Worm (Caenorhabditis elegans) whole organism, L4 larva: Measurements from ENCODE around the gene F11F1.1.

Experiments used
- D1046.2 ChIP-seq: fragments of 200-800 bp; sonication (Bioruptor generic); IDR thresholded peaks from 2 replicates; pipeline ENCODE4 v1.3.6; 2022; ENCODE audit warnings: missing genetic modification characterization, missing compliant biosample characterization
- F26F4.8 ChIP-seq: fragments of 200-800 bp; sonication (Bioruptor generic); conservative IDR thresholded peaks from 2 replicates; pipeline ENCODE4 v1.3.6; 2022; ENCODE audit warnings: missing genetic modification characterization, missing compliant biosample characterization
- F49E8.2 ChIP-seq: sonication (generic microtip); optimal IDR thresholded peaks from 2 replicates; lab custom pipeline; 2016; ENCODE audit warnings: missing compliant biosample characterization, mild to moderate bottlenecking, missing genetic modification characterization, borderline replicate concordance
- R02D3.7 ChIP-seq: fragments of 150-350 bp; sonication (generic microtip); optimal IDR thresholded peaks from 3 replicates; lab custom pipeline; 2014; ENCODE audit warnings: missing biosample characterization, missing genetic modification characterization
- Y5F2A.4 ChIP-seq: fragments of 200-800 bp; sonication (Bioruptor generic); optimal IDR thresholded peaks from 2 replicates; lab custom pipeline; 2018; ENCODE audit warnings: mild to moderate bottlenecking, missing genetic modification characterization, missing compliant biosample characterization
- aha-1 ChIP-seq: fragments of 150-350 bp; peaks from one replicate; lab custom pipeline; 2014; ENCODE audit warnings: missing biosample characterization, missing genetic modification characterization
- aly-2 ChIP-seq: sonication (generic microtip); optimal IDR thresholded peaks from 2 replicates; lab custom pipeline; 2018; ENCODE audit warnings: missing biosample characterization, missing genetic modification characterization
- ces-1 ChIP-seq: fragments of 150-350 bp; sonication (generic microtip); optimal IDR thresholded peaks from 4 replicates; lab custom pipeline; 2014; ENCODE audit warnings: missing biosample characterization, missing genetic modification reagents, missing genetic modification characterization
- dpl-1 ChIP-seq: fragments of 150-350 bp; optimal IDR thresholded peaks from 2 replicates; lab custom pipeline; 2014; ENCODE audit warnings: missing biosample characterization, missing genetic modification reagents, missing genetic modification characterization
- dve-1 ChIP-seq: sonication (generic microtip); optimal IDR thresholded peaks from 2 replicates; lab custom pipeline; 2017; ENCODE audit warnings: antibody characterized with exemption, mild to moderate bottlenecking, missing genetic modification characterization, missing compliant biosample characterization; ENCODE audit not compliant: insufficient read depth
- fkh-10 ChIP-seq: fragments of 150-350 bp; optimal IDR thresholded peaks from 2 replicates; lab custom pipeline; 2014; ENCODE audit warnings: missing biosample characterization, missing genetic modification reagents, missing genetic modification characterization
- hif-1 ChIP-seq, 2 experiments: sonication (generic microtip); optimal IDR thresholded peaks; 2 replicates each; lab custom pipeline; 2016 to 2017; ENCODE audit warnings: missing compliant biosample characterization in 2 of 2, missing genetic modification characterization in 2 of 2, missing genetic modification reagents in 2 of 2, missing genotype in 2 of 2, mild to moderate bottlenecking in 1 of 2
- hlh-11 ChIP-seq: fragments of 200-800 bp; sonication (Bioruptor generic); optimal IDR thresholded peaks from 2 replicates; lab custom pipeline; 2018; ENCODE audit warnings: mild to moderate bottlenecking, missing genetic modification characterization, missing compliant biosample characterization
- hlh-30 ChIP-seq: sonication (generic microtip); optimal IDR thresholded peaks from 2 replicates; lab custom pipeline; 2017; ENCODE audit warnings: antibody characterized with exemption, mild to moderate bottlenecking, missing genetic modification characterization, missing compliant biosample characterization; ENCODE audit not compliant: insufficient read depth
- lin-13 ChIP-seq: fragments of 150-350 bp; optimal IDR thresholded peaks from 2 replicates; lab custom pipeline; 2014; ENCODE audit warnings: missing biosample characterization, missing genetic modification reagents, missing genetic modification characterization
- lsy-2 ChIP-seq, 2 experiments: fragments of 150-350 bp in 1 of 2; sonication (generic microtip) in 1 of 2; optimal IDR thresholded peaks; 2 replicates each; lab custom pipeline; 2014 to 2017; ENCODE audit warnings: missing biosample characterization in 2 of 2, missing genetic modification characterization in 2 of 2
- mdl-1 ChIP-seq, 2 experiments: fragments of 150-350 bp in 1 of 2; sonication (generic microtip) in 1 of 2; optimal IDR thresholded peaks; 2 replicates each; lab custom pipeline; 2014 to 2017; ENCODE audit warnings: missing biosample characterization in 2 of 2, missing genetic modification characterization in 2 of 2
- mxl-3 ChIP-seq: fragments of 200-800 bp; sonication (Bioruptor generic); optimal IDR thresholded peaks from 2 replicates; lab custom pipeline; 2018; ENCODE audit warnings: mild to moderate bottlenecking, missing genetic modification characterization, missing compliant biosample characterization
- nhr-11 ChIP-seq: fragments of 150-350 bp; optimal IDR thresholded peaks from 2 replicates; lab custom pipeline; 2014; ENCODE audit warnings: missing biosample characterization, missing genetic modification characterization
- nhr-111 ChIP-seq: fragments of 200-800 bp; sonication (Bioruptor generic); optimal IDR thresholded peaks from 2 replicates; lab custom pipeline; 2018; ENCODE audit warnings: mild to moderate bottlenecking, missing genetic modification characterization, missing compliant biosample characterization
- nhr-237 ChIP-seq: sonication (generic microtip); optimal IDR thresholded peaks from 2 replicates; lab custom pipeline; 2017; ENCODE audit warnings: missing biosample characterization, missing genetic modification characterization
- nhr-25 ChIP-seq: sonication (generic microtip); optimal IDR thresholded peaks from 2 replicates; lab custom pipeline; 2017; ENCODE audit warnings: missing genetic modification characterization, mild to moderate bottlenecking, missing compliant biosample characterization, antibody characterized with exemption, moderate library complexity, borderline replicate concordance; ENCODE audit not compliant: insufficient read depth
- nhr-28 ChIP-seq: fragments of 150-350 bp; optimal IDR thresholded peaks from 2 replicates; lab custom pipeline; 2014; ENCODE audit warnings: missing biosample characterization, missing genetic modification characterization
- nhr-41 ChIP-seq: fragments of 200-800 bp; sonication (Bioruptor generic); IDR thresholded peaks from 2 replicates; pipeline ENCODE4 v1.3.6; 2022; ENCODE audit warnings: missing genetic modification reagents, missing genetic modification characterization, missing compliant biosample characterization
- nhr-6 ChIP-seq: fragments of 150-350 bp; optimal IDR thresholded peaks from 2 replicates; lab custom pipeline; 2014; ENCODE audit warnings: missing biosample characterization, missing genetic modification characterization
- nhr-77 ChIP-seq: fragments of 150-350 bp; optimal IDR thresholded peaks from 2 replicates; lab custom pipeline; 2014; ENCODE audit warnings: missing biosample characterization, missing genetic modification characterization
- pha-4 ChIP-seq, 2 experiments: fragments of 150-350 bp in 1 of 2; fragments of 200-800 bp in 1 of 2; sonication (Bioruptor generic) in 1 of 2; IDR thresholded peaks in 1 of 2; optimal IDR thresholded peaks in 1 of 2; 2 replicates each; pipeline versions ENCODE4 v1.3.6 to Lab custom; 2014 to 2022; ENCODE audit warnings: missing genetic modification characterization in 2 of 2, missing genetic modification reagents in 2 of 2, missing biosample characterization in 1 of 2, missing compliant biosample characterization in 1 of 2
- saeg-2 ChIP-seq: fragments of 200-800 bp; sonication (Bioruptor generic); IDR thresholded peaks from 2 replicates; pipeline ENCODE4 v1.3.6; 2022; ENCODE audit warnings: missing genetic modification reagents, missing genetic modification characterization, missing compliant biosample characterization
- snpc-4 ChIP-seq: fragments of 150-350 bp; optimal IDR thresholded peaks from 2 replicates; lab custom pipeline; 2014; ENCODE audit warnings: missing biosample characterization, missing genetic modification characterization
- unc-62 ChIP-seq, 3 experiments: fragments of 150-350 bp in 1 of 3; sonication (generic microtip); optimal IDR thresholded peaks in 2 of 3; peaks in 1 of 3; 1 replicate in 1 of 3; 2 replicates in 2 of 3; lab custom pipeline; 2014 to 2017; ENCODE audit warnings: missing biosample characterization in 3 of 3, missing genetic modification characterization in 3 of 3, missing genetic modification reagents in 3 of 3, missing genotype in 1 of 3
- vab-7 ChIP-seq: fragments of 200-800 bp; sonication (Bioruptor generic); IDR thresholded peaks from 2 replicates; pipeline ENCODE4 v1.3.6; 2022; ENCODE audit warnings: missing genetic modification reagents, missing genetic modification characterization, missing compliant biosample characterization
- zag-1 ChIP-seq: fragments of 150-350 bp; optimal IDR thresholded peaks from 2 replicates; lab custom pipeline; 2014; ENCODE audit warnings: missing biosample characterization, missing genetic modification characterization
- zip-2 ChIP-seq: fragments of 150-350 bp; optimal IDR thresholded peaks from 2 replicates; lab custom pipeline; 2014; ENCODE audit warnings: missing biosample characterization, missing genetic modification characterization
- ztf-7 ChIP-seq: fragments of 150-350 bp; optimal IDR thresholded peaks from 2 replicates; lab custom pipeline; 2014; ENCODE audit warnings: missing biosample characterization, missing genetic modification characterization

Gene F11F1.1

DNA sequence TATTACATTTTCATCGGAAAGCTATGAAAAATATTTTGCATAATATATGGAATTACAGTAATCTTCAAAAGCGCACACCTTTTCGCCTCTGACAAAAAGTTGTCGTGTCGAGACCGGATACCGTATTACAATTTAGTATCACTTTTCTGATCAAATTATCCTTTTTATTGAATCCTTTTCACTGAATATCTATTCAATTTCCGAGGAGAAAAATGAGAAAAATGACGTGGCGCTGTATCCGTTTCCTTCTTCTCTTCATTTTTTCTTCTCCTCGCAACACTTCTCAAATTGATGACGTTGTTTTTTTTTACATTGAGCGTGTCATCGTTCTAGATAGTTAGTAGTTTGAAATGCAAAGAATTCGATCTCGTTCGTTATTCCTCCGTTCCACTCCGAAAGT, 44.4 kb upstream of the F11F1.1 start (continued):
- TF ChIP-seq ces-1 (GFP tag; lab: Kevin White, UChicago) (peak; percentile 82), lsy-2 (tag; optimal IDR thresholded peaks at IDR 0.05; lab: Kevin White, UChicago) (peak in 1 of 2 experiments; percentile 37)

DNA sequence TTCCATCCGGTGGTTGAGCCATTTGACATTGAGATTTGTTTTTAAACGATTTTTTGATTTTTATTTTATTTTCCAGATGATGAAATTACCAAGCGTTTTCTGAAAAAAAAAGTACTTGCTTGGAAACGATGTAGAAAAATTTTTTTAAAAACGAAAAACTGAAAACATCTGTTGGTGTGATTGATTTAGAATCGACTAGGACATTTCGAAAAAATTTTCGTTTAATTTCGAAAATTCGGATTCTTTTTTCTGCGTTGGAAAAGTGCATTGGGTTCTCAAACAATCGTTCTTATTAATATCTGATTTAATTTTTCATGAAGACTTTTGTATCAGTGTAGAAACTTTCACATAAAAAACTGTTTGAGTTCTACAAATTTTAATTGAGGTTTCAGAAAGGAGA, 36.1 kb upstream of the F11F1.1 start, which contains the start of gene F53A2.9:
Gene F53A2.9 (minus strand): TSS at position 101 of the 400 bp plus-strand sequence.
- TF ChIP-seq Y5F2A.4 (GFP tag; lab: Kevin White, UChicago): no peak
- no peak for TF ChIP-seq hlh-11 (tag; lab: Kevin White, UChicago)
- no peak for TF ChIP-seq nhr-25 (tag; lab: Kevin White, UChicago)
- no peak for TF ChIP-seq aha-1 (tag; lab: Kevin White, UChicago)
- no peak for TF ChIP-seq snpc-4
- no peak for TF ChIP-seq lin-13 (GFP tag; lab: Kevin White, UChicago)
- TF ChIP-seq nhr-111: no peak
- no peak for TF ChIP-seq saeg-2 (GFP tag; lab: Robert Waterston, UW)
- TF ChIP-seq aly-2: no peak
- TF ChIP-seq unc-62 (GFP tag; optimal IDR thresholded peaks at IDR 0.05 in 1 of 2; lab: Kevin White, UChicago): no peak
- TF ChIP-seq unc-62 (tag; optimal IDR thresholded peaks at IDR 0.05; lab: Kevin White, UChicago): no peak
- TF ChIP-seq F26F4.8 (GFP tag; lab: Robert Waterston, UW): no peak
- no peak for TF ChIP-seq nhr-77 (tag; lab: Kevin White, UChicago)
- TF ChIP-seq F49E8.2 (tag; lab: Kevin White, UChicago): no peak
- no peak for TF ChIP-seq vab-7 (GFP tag; lab: Robert Waterston, UW)
- TF ChIP-seq ztf-7 (tag; lab: Kevin White, UChicago): no peak
- TF ChIP-seq, all 104 proteins: peak for 0

- peak in 1 of 2 experiments; percentile 63 for TF ChIP-seq unc-62 (GFP tag; optimal IDR thresholded peaks at IDR 0.05 in 1 of 2; lab: Kevin White, UChicago)
- no peak for TF ChIP-seq unc-62 (tag; optimal IDR thresholded peaks at IDR 0.05; lab: Kevin White, UChicago)
- peak; percentile 50 for TF ChIP-seq aha-1 (tag; lab: Kevin White, UChicago)
- TF ChIP-seq nhr-28 (tag; lab: Kevin White, UChicago): peak; percentile 97
- no peak for TF ChIP-seq zag-1 (tag; lab: Kevin White, UChicago)
- peak; percentile 65 to 90 for TF ChIP-seq mdl-1 (tag; optimal IDR thresholded peaks at IDR 0.05; lab: Kevin White, UChicago)
- TF ChIP-seq R02D3.7 (tag; lab: Kevin White, UChicago): no peak
- TF ChIP-seq fkh-10: peak; percentile 60
- TF ChIP-seq mxl-3 (GFP tag; lab: Kevin White, UChicago): peak; percentile 96
- no peak for TF ChIP-seq pha-4 (GFP tag; IDR thresholded peaks at IDR 0.05; lab: Robert Waterston, UW)
- peak; percentile 87 for TF ChIP-seq pha-4 (tag; optimal IDR thresholded peaks at IDR 0.05; lab: Kevin White, UChicago)
- TF ChIP-seq nhr-237 (tag; lab: Kevin White, UChicago): no peak
- TF ChIP-seq nhr-11: peak; percentile 74
- TF ChIP-seq dve-1: peak; percentile 54
- no peak for TF ChIP-seq nhr-41 (GFP tag; lab: Robert Waterston, UW)
- TF ChIP-seq dpl-1 (GFP tag; lab: Kevin White, UChicago): peak; percentile 32
- peak; percentile 6 for TF ChIP-seq nhr-77 (tag; lab: Kevin White, UChicago)
- peak; percentile 89 for TF ChIP-seq nhr-6
- TF ChIP-seq hif-1 (tag; optimal IDR thresholded peaks at IDR 0.05; lab: Kevin White, UChicago): peak in 1 of 2 experiments; percentile 37
- peak; percentile 92 for TF ChIP-seq hlh-30 (tag; lab: Kevin White, UChicago)
Measured at ce11 chrIII:13359847-13360246, 35.5 kb upstream of the F11F1.1 start.

DNA sequence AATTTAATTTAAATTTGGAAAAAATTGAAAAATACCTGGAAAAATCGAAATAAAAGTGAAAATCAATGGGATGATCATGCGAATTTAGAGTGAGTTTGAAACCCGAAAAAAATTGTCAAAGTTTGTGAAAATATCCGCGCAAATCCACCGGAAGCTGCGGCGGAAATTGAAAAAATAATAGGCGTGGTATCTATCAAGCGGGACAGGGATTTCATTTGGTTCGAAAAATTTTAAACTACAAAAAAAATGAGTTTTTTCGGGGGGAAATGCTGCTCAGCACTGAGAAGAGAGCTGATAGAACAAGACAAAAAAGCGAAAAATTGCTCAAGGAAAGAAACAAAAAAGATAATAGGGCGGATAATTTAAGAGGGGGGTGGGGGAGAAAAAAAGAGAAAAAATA, 24.4 kb upstream of the F11F1.1 start, which contains the start of gene T03F6.9:
Gene T03F6.9 (minus strand): TSS at position 101 of the 400 bp plus-strand sequence.
- TF ChIP-seq D1046.2 (GFP tag; lab: Robert Waterston, UW) (no peak), zip-2 (tag; lab: Kevin White, UChicago) (no peak)
- TF ChIP-seq, all 104 proteins: peak for 0
